Worm (Caenorhabditis elegans): ENCODE measurements around the gene F41B5.1.

F41B5.1 gene

ce11 chrV:2225130-2225529 lies 30.2 kb upstream of the F41B5.1 start, which contains the start of gene nhr-103:
nhr-103 (plus strand) TSS chrV:2225430.
- no peak for TF ChIP-seq nhr-10 (tag; optimal IDR thresholded peaks at IDR 0.05)

ce11 chrV:2226903-2227302 lies 28.4 kb upstream of the F41B5.1 start, which contains the start of gene nhr-18:
nhr-18 (plus strand) TSS chrV:2227203.
- TF ChIP-seq ceh-20 (GFP tag; IDR thresholded peaks at IDR 0.05) = no peak
- TF ChIP-seq fos-1 (tag; optimal IDR thresholded peaks at IDR 0.05) = no peak
- TF ChIP-seq duxl-1 (tag; optimal IDR thresholded peaks at IDR 0.05; ENCODE audit: poor library complexity) = no peak
- TF ChIP-seq lim-7 (GFP tag; IDR thresholded peaks at IDR 0.05) = no peak
- TF ChIP-seq mes-2 (tag; optimal IDR thresholded peaks at IDR 0.05; ENCODE audit: poor library complexity, severe bottlenecking) = no peak
- no peak for TF ChIP-seq nhr-41 (GFP tag; IDR thresholded peaks at IDR 0.05)
- TF ChIP-seq set-16 (GFP tag; IDR thresholded peaks at IDR 0.05) = no peak
- no peak for TF ChIP-seq snpc-4 (tag; optimal IDR thresholded peaks at IDR 0.05)
- no peak for TF ChIP-seq snpc-1.2 (GFP tag; IDR thresholded peaks at IDR 0.05)
- no peak for TF ChIP-seq nhr-76 (tag; optimal IDR thresholded peaks at IDR 0.05)
- TF ChIP-seq mxl-3 (GFP tag; optimal IDR thresholded peaks at IDR 0.05) = no peak
- TF ChIP-seq ceh-62 (tag; optimal IDR thresholded peaks at IDR 0.05) = no peak
- TF ChIP-seq gei-8 (GFP tag; optimal IDR thresholded peaks at IDR 0.05) = no peak
- no peak for TF ChIP-seq fkh-10 (GFP tag; optimal IDR thresholded peaks at IDR 0.05)
- no peak for TF ChIP-seq egl-27 (tag; optimal IDR thresholded peaks at IDR 0.05)
- no peak for TF ChIP-seq hlh-30 (tag; optimal IDR thresholded peaks at IDR 0.05; ENCODE audit: insufficient read depth)
- TF ChIP-seq D1046.2 (GFP tag; IDR thresholded peaks at IDR 0.05) = no peak

ce11 chrV:2228781-2229180 lies 26.6 kb upstream of the F41B5.1 start, which contains the start of gene nhr-126:
nhr-126 (plus strand) TSS chrV:2229081.
- TF ChIP-seq lin-13 (GFP tag; optimal IDR thresholded peaks at IDR 0.05) = no peak
- TF ChIP-seq ctbp-1 (GFP tag; IDR thresholded peaks at IDR 0.05) = no peak
- TF ChIP-seq ZK546.5 (tag; optimal IDR thresholded peaks at IDR 0.05) = no peak
- no peak for TF ChIP-seq lin-38 (GFP tag; IDR thresholded peaks at IDR 0.05)
- no peak for TF ChIP-seq zfp-2 (tag; optimal IDR thresholded peaks at IDR 0.05)
- TF ChIP-seq ZK337.2 (GFP tag; IDR thresholded peaks at IDR 0.05) = no peak
- no peak for TF ChIP-seq F37D6.2 (tag; optimal IDR thresholded peaks at IDR 0.05)
- TF ChIP-seq set-16 (GFP tag; IDR thresholded peaks at IDR 0.05) = no peak
- TF ChIP-seq unc-39 (tag; optimal IDR thresholded peaks at IDR 0.05) = no peak
- TF ChIP-seq mxl-3 (GFP tag; optimal IDR thresholded peaks at IDR 0.05) = no peak
- TF ChIP-seq madf-5 (GFP tag; IDR thresholded peaks at IDR 0.05) = no peak

ce11 chrV:2230912-2231311 lies 24.4 kb upstream of the F41B5.1 start, which contains the start of gene nhr-134:
nhr-134 (plus strand) TSS chrV:2231223.
- TF ChIP-seq daf-16 (GFP tag; optimal IDR thresholded peaks at IDR 0.05) = no peak
- peak; percentile 44 for TF ChIP-seq daf-16 (tag; optimal IDR thresholded peaks at IDR 0.05)
- no peak for TF ChIP-seq set-16 (GFP tag; IDR thresholded peaks at IDR 0.05)
- TF ChIP-seq aly-2 (tag; optimal IDR thresholded peaks at IDR 0.05) = no peak
- no peak for TF ChIP-seq nhr-6 (tag; optimal IDR thresholded peaks at IDR 0.05)
- TF ChIP-seq mdt-29 (GFP tag; IDR thresholded peaks at IDR 0.05) = no peak
- no peak for TF ChIP-seq zag-1 (tag; optimal IDR thresholded peaks at IDR 0.05)
- TF ChIP-seq zfp-3 (GFP tag; conservative IDR thresholded peaks at IDR 0.05) = no peak
- TF ChIP-seq zfp-2 (tag; optimal IDR thresholded peaks at IDR 0.05) = no peak
- peak; percentile 87 for TF ChIP-seq hlh-30 (tag; optimal IDR thresholded peaks at IDR 0.05; ENCODE audit: insufficient read depth)
- no peak for TF ChIP-seq ctbp-1 (GFP tag; IDR thresholded peaks at IDR 0.05)
- no peak for TF ChIP-seq aha-1 (tag)
- no peak for TF ChIP-seq ceh-44 (GFP tag; IDR thresholded peaks at IDR 0.05)
- TF ChIP-seq ceh-62 (tag; optimal IDR thresholded peaks at IDR 0.05) = no peak
- peak in 1 of 2 experiments; percentile 3 for TF ChIP-seq lsy-2 (tag; optimal IDR thresholded peaks at IDR 0.05)
- TF ChIP-seq ztf-7 (tag; optimal IDR thresholded peaks at IDR 0.05) = no peak
- no peak for TF ChIP-seq vab-7 (GFP tag; IDR thresholded peaks at IDR 0.05)
- TF ChIP-seq ceh-32 (tag; optimal IDR thresholded peaks at IDR 0.05; ENCODE audit: poor library complexity) = no peak
- TF ChIP-seq hlh-11 (tag; optimal IDR thresholded peaks at IDR 0.05) = peak; percentile 15
- no peak for TF ChIP-seq F44E2.7 (GFP tag; IDR thresholded peaks at IDR 0.05)
- no peak for TF ChIP-seq T26A8.4 (GFP tag; IDR thresholded peaks at IDR 0.05)
- peak; percentile 6 for TF ChIP-seq mes-2 (tag; optimal IDR thresholded peaks at IDR 0.05; ENCODE audit: poor library complexity, severe bottlenecking)
- no peak for TF ChIP-seq nhr-76 (tag; optimal IDR thresholded peaks at IDR 0.05)
- TF ChIP-seq unc-62 (GFP tag; optimal IDR thresholded peaks at IDR 0.05 in 1 of 2) = peak in 1 of 2 experiments; percentile 55
- TF ChIP-seq unc-62 (tag; optimal IDR thresholded peaks at IDR 0.05) = no peak
- no peak for TF ChIP-seq spr-3 (GFP tag; optimal IDR thresholded peaks at IDR 0.05)
- no peak for TF ChIP-seq F49E8.2 (tag; optimal IDR thresholded peaks at IDR 0.05; ENCODE audit: borderline replicate concordance)
- no peak for TF ChIP-seq duxl-1 (tag; optimal IDR thresholded peaks at IDR 0.05; ENCODE audit: poor library complexity)

All from whole organism, L4 larva.